Fruit fly (Drosophila melanogaster): ENCODE results near the gene smo.

- TF ChIP-seq Myc (optimal IDR thresholded peaks at IDR 0.05) (no peak), psq (GFP tag; optimal IDR thresholded peaks at IDR 0.05) (no peak), brk (GFP tag; optimal IDR thresholded peaks at IDR 0.05) (no peak), pan (optimal IDR thresholded peaks at IDR 0.05) (no peak), OdsH (GFP tag; optimal IDR thresholded peaks at IDR 0.05) (no peak), usp (GFP tag; optimal IDR thresholded peaks at IDR 0.05) (no peak), lola (GFP tag; optimal IDR thresholded peaks at IDR 0.05) (no peak), ey (GFP tag; optimal IDR thresholded peaks at IDR 0.05) (no peak), Dfd (GFP tag; optimal IDR thresholded peaks at IDR 0.05) (no peak)
Observed at dm6 chr2L:307129-307528, 29.7 kb downstream of the smo start.
